Fruit fly (Drosophila melanogaster) whole organism, prepupa: ENCODE data around the gene hep.

Experiments
- CG34406 ChIP-seq: fragments of 200-800 bp; sonication (Bioruptor generic); optimal IDR thresholded peaks from 3 replicates; lab custom pipeline; 2016; ENCODE audit warnings: missing biosample characterization, missing genetic modification characterization
- CG4318 ChIP-seq: fragments of 200-800 bp; sonication (Bioruptor generic); optimal IDR thresholded peaks from 3 replicates; lab custom pipeline; 2017; ENCODE audit warnings: missing biosample characterization, mild to moderate bottlenecking, missing genetic modification characterization
- CG6276 ChIP-seq: fragments of 200-800 bp; sonication (Bioruptor generic); optimal IDR thresholded peaks from 2 replicates; lab custom pipeline; 2017; ENCODE audit warnings: missing biosample characterization, mild to moderate bottlenecking, missing genetic modification characterization
- Eip75B ChIP-seq: fragments of 200-800 bp; sonication (Bioruptor generic); optimal IDR thresholded peaks from 3 replicates; lab custom pipeline; 2016; ENCODE audit warnings: missing biosample characterization, missing genetic modification characterization
- Eip78C ChIP-seq: fragments of 200-800 bp; sonication (Bioruptor generic); peaks from one replicate; lab custom pipeline; 2016; ENCODE audit warnings: missing biosample characterization, missing genetic modification characterization
- Met ChIP-seq: fragments of 200-800 bp; sonication (Bioruptor generic); optimal IDR thresholded peaks from 3 replicates; lab custom pipeline; 2016; ENCODE audit warnings: missing biosample characterization, missing genetic modification characterization
- acj6 ChIP-seq: fragments of 200-800 bp; sonication (Bioruptor generic); optimal IDR thresholded peaks from 3 replicates; lab custom pipeline; 2016; ENCODE audit warnings: missing biosample characterization, missing genetic modification characterization

DNA sequence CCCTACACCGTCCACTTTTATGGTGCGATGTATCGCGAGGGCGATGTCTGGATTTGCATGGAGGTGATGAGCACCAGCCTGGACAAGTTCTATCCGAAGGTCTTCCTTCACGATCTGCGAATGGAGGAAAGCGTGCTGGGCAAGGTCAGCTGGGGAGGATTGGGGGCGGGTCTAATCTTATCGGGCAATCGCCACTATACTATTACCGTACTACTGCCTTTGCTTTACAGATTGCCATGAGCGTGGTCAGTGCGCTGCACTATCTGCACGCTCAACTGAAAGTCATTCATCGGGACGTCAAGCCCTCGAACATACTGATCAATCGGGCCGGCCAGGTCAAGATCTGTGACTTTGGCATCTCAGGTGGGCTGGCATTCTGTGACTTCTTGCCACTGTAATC lies 1.6 kb upstream of the hep start:
- TF ChIP-seq CG34406 (GFP tag; lab: Kevin White, UChicago) (no peak), CG6276 (no peak), Eip78C (GFP tag; lab: Kevin White, UChicago) (no peak), Eip75B (GFP tag; lab: Kevin White, UChicago) (no peak), acj6 (GFP tag; lab: Kevin White, UChicago) (no peak), CG4318 (GFP tag; lab: Kevin White, UChicago) (no peak), Met (GFP tag; lab: Kevin White, UChicago) (no peak)
